Worm (Caenorhabditis elegans) whole organism, L1 larva: Measurements from ENCODE around the gene cst-1.

Experiments used
- ces-1 ChIP-seq: fragments of 150-350 bp; optimal IDR thresholded peaks from 2 replicates; lab custom pipeline; 2014; ENCODE audit warnings: missing biosample characterization, missing genetic modification reagents, missing genetic modification characterization
- egl-27 ChIP-seq, 2 experiments: fragments of 150-350 bp in 1 of 2; sonication (generic microtip); optimal IDR thresholded peaks; 3 replicates each; lab custom pipeline; 2017 to 2018; ENCODE audit warnings: missing biosample characterization in 2 of 2, missing genetic modification characterization in 2 of 2, missing genetic modification reagents in 2 of 2
- lin-15B ChIP-seq: fragments of 150-350 bp; sonication (generic microtip); optimal IDR thresholded peaks from 3 replicates; lab custom pipeline; 2014; ENCODE audit warnings: missing biosample characterization, missing genetic modification characterization
- lin-35 ChIP-seq, 2 experiments: fragments of 150-350 bp; optimal IDR thresholded peaks; 2 replicates each; lab custom pipeline; 2014; ENCODE audit warnings: missing biosample characterization in 2 of 2, missing genetic modification characterization in 2 of 2, missing genetic modification reagents in 2 of 2
- lsy-2 ChIP-seq, 2 experiments: fragments of 150-350 bp; optimal IDR thresholded peaks; 2 replicates each; lab custom pipeline; 2014; ENCODE audit warnings: missing biosample characterization in 2 of 2, missing genetic modification characterization in 2 of 2
- nhr-76 ChIP-seq: sonication (generic microtip); optimal IDR thresholded peaks from 2 replicates; lab custom pipeline; 2017; ENCODE audit warnings: missing biosample characterization, missing genetic modification characterization
- nhr-77 ChIP-seq: fragments of 150-350 bp; optimal IDR thresholded peaks from 2 replicates; lab custom pipeline; 2014; ENCODE audit warnings: missing biosample characterization, missing genetic modification characterization
- sox-4 ChIP-seq: sonication (generic microtip); optimal IDR thresholded peaks from 2 replicates; lab custom pipeline; 2016; ENCODE audit warnings: missing genetic modification characterization, missing compliant biosample characterization
- swsn-7 ChIP-seq: sonication (generic microtip); optimal IDR thresholded peaks from 2 replicates; lab custom pipeline; 2016; ENCODE audit warnings: missing genetic modification characterization, missing compliant biosample characterization
- tbx-2 ChIP-seq: sonication (generic microtip); optimal IDR thresholded peaks from 2 replicates; lab custom pipeline; 2016; ENCODE audit warnings: missing genetic modification characterization, missing compliant biosample characterization
- unc-86 ChIP-seq: sonication (generic microtip); optimal IDR thresholded peaks from 2 replicates; lab custom pipeline; 2016; ENCODE audit warnings: missing genetic modification characterization, missing compliant biosample characterization
- zag-1 ChIP-seq: fragments of 150-350 bp; optimal IDR thresholded peaks from 2 replicates; lab custom pipeline; 2014; ENCODE audit warnings: missing biosample characterization, missing genetic modification characterization

DNA sequence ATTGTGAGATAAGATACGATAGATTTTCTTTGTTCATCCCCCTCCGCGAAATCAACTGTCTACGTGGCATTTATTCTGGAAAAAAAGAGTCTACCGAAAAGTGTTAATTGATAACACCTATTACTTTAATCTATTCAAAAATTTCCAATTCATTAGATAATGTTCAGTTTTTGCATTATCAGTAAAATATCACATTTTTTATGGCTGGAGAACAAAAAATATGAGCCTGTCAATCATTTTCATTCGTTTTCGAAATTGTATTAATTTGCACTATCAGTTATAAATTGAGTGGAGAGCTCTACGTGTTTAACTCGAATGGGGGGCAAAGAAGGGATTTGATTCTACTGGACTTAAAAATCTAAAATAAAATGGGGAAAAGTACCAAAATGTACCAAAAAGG is 19.6 kb downstream of the cst-1 start:
- TF ChIP-seq zag-1 (no peak), egl-27 (tag; optimal IDR thresholded peaks at IDR 0.05; lab: Kevin White, UChicago) (no peak), swsn-7 (tag; lab: Kevin White, UChicago) (no peak), lin-35 (GFP tag; optimal IDR thresholded peaks at IDR 0.05; lab: Kevin White, UChicago) (no peak), lsy-2 (tag; optimal IDR thresholded peaks at IDR 0.05; lab: Kevin White, UChicago) (no peak), lin-15B (no peak), sox-4 (tag; lab: Kevin White, UChicago) (no peak), nhr-77 (tag; lab: Kevin White, UChicago) (no peak), ces-1 (GFP tag; lab: Kevin White, UChicago) (no peak), tbx-2 (tag; lab: Kevin White, UChicago) (no peak), nhr-76 (tag; lab: Kevin White, UChicago) (no peak), unc-86 (tag; lab: Kevin White, UChicago) (no peak)
